Worm (Caenorhabditis elegans) whole organism, L4/young adult: ENCODE data around the gene gst-8.
"Not testable (repeated sequence)": the region's sequence is repeated elsewhere in the genome, so short reads cannot be mapped to it uniquely, and the experiment has no call there.

ENCODE experiments used
- W03F9.2 ChIP-seq: fragments of 150-350 bp; optimal IDR thresholded peaks from 2 replicates; lab custom pipeline; 2014; ENCODE audit warnings: missing biosample characterization, missing genetic modification characterization
- dao-5 ChIP-seq: sonication (generic microtip); optimal IDR thresholded peaks from 2 replicates; lab custom pipeline; 2016; ENCODE audit warnings: missing genotype, missing genetic modification characterization, moderate library complexity, missing compliant biosample characterization
- him-1 ChIP-seq: sonication (generic microtip); optimal IDR thresholded peaks from 2 replicates; lab custom pipeline; 2016; ENCODE audit warnings: missing genotype, missing genetic modification reagents, missing genetic modification characterization, missing compliant biosample characterization

The gst-8 gene

ce11 chrII:4920608-4921007 lies 37.1 kb downstream of the gst-8 start:
- TF ChIP-seq W03F9.2 (tag; lab: Kevin White, UChicago): no peak
- no peak for TF ChIP-seq dao-5
- TF ChIP-seq him-1 (tag; lab: Kevin White, UChicago): no peak

DNA sequence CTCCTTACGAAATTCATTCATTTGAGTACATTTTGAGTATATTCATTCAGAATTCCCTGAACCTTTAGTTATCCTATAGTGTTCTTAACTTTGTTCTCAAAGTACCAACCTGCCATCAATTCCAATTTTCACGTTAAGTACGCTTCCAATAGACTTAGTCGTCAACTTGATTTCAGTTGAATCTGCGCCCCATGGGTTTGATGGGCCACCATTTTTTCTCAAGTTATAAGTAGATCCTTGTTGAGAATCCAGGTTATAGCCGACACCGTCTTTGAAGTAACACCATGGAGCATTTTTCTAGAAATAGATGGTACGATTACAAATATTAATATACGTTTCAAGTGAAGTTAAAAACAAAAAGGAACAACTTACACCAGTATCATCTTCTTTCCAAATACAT lies 41.2 kb downstream of the gst-8 start:
- no peak for TF ChIP-seq W03F9.2 (tag; lab: Kevin White, UChicago)
- TF ChIP-seq dao-5: no peak
- TF ChIP-seq him-1 (tag; lab: Kevin White, UChicago): no peak

DNA sequence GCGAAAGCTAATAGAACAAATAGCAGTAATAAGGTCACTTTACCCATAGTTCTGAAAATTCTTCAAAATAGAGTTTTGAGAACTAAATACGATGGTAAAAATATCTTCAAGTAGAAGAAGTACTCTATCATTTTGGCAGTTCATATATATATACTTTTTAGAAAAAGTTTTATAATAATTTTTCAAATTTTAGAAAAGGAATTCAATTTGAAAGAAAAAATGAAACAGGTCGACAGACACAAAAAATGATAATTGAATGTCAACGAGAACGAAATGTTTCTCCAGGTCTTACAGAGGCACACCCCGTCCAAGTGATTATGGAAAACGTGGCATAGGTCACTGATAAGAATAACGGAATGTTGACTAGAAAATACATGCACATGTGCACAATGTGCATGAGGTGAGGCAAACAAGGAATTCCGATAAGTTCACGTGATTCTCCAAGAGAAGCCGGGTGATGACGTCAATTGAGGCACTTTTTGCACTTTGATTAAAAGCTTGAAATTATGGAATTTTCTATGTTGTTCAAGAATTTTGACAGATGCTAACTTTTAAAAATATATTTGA lies 41.8 kb downstream of the gst-8 start, which contains the start of gene aagr-2:
aagr-2 (minus strand) TSS at position 51 of the 567 bp plus-strand sequence.
- no peak for TF ChIP-seq him-1 (tag; lab: Kevin White, UChicago)
- TF ChIP-seq dao-5: no peak
- no peak for TF ChIP-seq W03F9.2 (tag; lab: Kevin White, UChicago)

DNA sequence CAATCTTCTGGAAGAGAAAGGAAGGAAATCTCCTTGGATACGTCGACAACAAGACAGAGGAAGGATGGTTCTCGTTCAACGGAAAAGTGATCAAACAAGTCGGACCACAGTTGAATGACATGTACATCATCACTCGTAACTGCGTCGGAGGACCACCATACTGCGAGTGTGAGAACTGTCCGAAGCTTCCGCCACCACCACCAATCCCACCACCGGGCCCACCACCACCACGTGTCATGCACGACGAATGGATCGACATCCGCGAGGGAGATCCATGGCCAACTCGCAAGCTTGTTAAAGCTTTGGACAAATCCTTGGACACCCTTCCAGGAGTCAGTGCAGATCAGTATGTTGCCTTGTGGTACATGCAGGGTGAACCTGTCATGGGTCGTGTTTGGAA lies 47.8 kb downstream of the gst-8 start:
- TF ChIP-seq W03F9.2 (tag; lab: Kevin White, UChicago) (no peak), him-1 (tag; lab: Kevin White, UChicago) (no peak), dao-5 (no peak)

- TF ChIP-seq dao-5; him-1 (tag; lab: Kevin White, UChicago); W03F9.2 (tag; lab: Kevin White, UChicago): not testable (repeated sequence)
These were observed 49.2 kb downstream of the gst-8 start, which contains the start of gene msp-152 for ce11 chrII:4932727-4933126. Gene msp-152 (plus strand): TSS chrII:4933027.
